Worm (Caenorhabditis elegans) whole organism, L2 larva: ENCODE measurements around the gene C34H4.5.

Experiments
- F13H6.1 ChIP-seq: sonication (generic microtip); optimal IDR thresholded peaks from 2 replicates; lab custom pipeline; 2016; ENCODE audit warnings: missing genetic modification characterization, missing compliant biosample characterization
- Y55F3AM.14 ChIP-seq: fragments of 200-800 bp; sonication (Bioruptor generic); optimal IDR thresholded peaks from 2 replicates; lab custom pipeline; 2018; ENCODE audit warnings: mild to moderate bottlenecking, missing genetic modification characterization, missing compliant biosample characterization
- ama-1 ChIP-seq: fragments of 150-350 bp; optimal IDR thresholded peaks from 2 replicates; lab custom pipeline; 2018; ENCODE audit warnings: inconsistent platforms
- blmp-1 ChIP-seq: sonication (generic microtip); optimal IDR thresholded peaks from 2 replicates; lab custom pipeline; 2017; ENCODE audit warnings: missing genetic modification characterization, mild to moderate bottlenecking, missing compliant biosample characterization, antibody characterized with exemption, moderate library complexity; ENCODE audit not compliant: insufficient read depth
- ceh-16 ChIP-seq: fragments of 150-350 bp; optimal IDR thresholded peaks from 2 replicates; lab custom pipeline; 2014; ENCODE audit warnings: missing biosample characterization, missing genetic modification characterization
- ceh-82 ChIP-seq: fragments of 150-350 bp; optimal IDR thresholded peaks from 2 replicates; lab custom pipeline; 2014; ENCODE audit warnings: missing biosample characterization, missing genetic modification characterization
- crh-2 ChIP-seq: sonication (generic microtip); optimal IDR thresholded peaks from 2 replicates; lab custom pipeline; 2017; ENCODE audit warnings: missing biosample characterization, missing genetic modification characterization
- dmd-4 ChIP-seq: sonication (generic microtip); optimal IDR thresholded peaks from 2 replicates; lab custom pipeline; 2017; ENCODE audit warnings: missing biosample characterization, missing genetic modification characterization
- fos-1 ChIP-seq: fragments of 150-350 bp; optimal IDR thresholded peaks from 2 replicates; lab custom pipeline; 2014; ENCODE audit warnings: missing biosample characterization, missing genetic modification characterization
- gmeb-1 ChIP-seq: fragments of 150-350 bp; optimal IDR thresholded peaks from 2 replicates; lab custom pipeline; 2014; ENCODE audit warnings: missing biosample characterization, missing genetic modification characterization
- lin-39 ChIP-seq: fragments of 150-350 bp; optimal IDR thresholded peaks from 2 replicates; lab custom pipeline; 2014; ENCODE audit warnings: missing biosample characterization, missing genetic modification reagents, missing genetic modification characterization
- lsy-2 ChIP-seq, 2 experiments: fragments of 150-350 bp in 1 of 2; sonication (generic microtip) in 1 of 2; optimal IDR thresholded peaks; 2 replicates each; lab custom pipeline; 2014 to 2017; ENCODE audit warnings: missing biosample characterization in 2 of 2, missing genetic modification characterization in 2 of 2
- mbf-1 ChIP-seq: sonication (generic microtip); optimal IDR thresholded peaks from 2 replicates; lab custom pipeline; 2017; ENCODE audit warnings: missing biosample characterization, missing genetic modification characterization
- mdl-1 ChIP-seq, 2 experiments: fragments of 150-350 bp in 1 of 2; sonication (generic microtip) in 1 of 2; optimal IDR thresholded peaks; 2 replicates each; lab custom pipeline; 2017; ENCODE audit warnings: missing biosample characterization in 2 of 2, missing genetic modification characterization in 2 of 2
- nhr-21 ChIP-seq: fragments of 150-350 bp; optimal IDR thresholded peaks from 2 replicates; lab custom pipeline; 2014; ENCODE audit warnings: missing biosample characterization, missing genetic modification characterization
- nhr-23 ChIP-seq: fragments of 150-350 bp; optimal IDR thresholded peaks from 2 replicates; lab custom pipeline; 2014; ENCODE audit warnings: missing biosample characterization, missing genetic modification reagents, missing genetic modification characterization
- nhr-25 ChIP-seq: fragments of 150-350 bp; sonication (generic microtip); optimal IDR thresholded peaks from 3 replicates; lab custom pipeline; 2014; ENCODE audit warnings: missing biosample characterization, missing genetic modification characterization
- nhr-77 ChIP-seq: fragments of 150-350 bp; optimal IDR thresholded peaks from 2 replicates; lab custom pipeline; 2014; ENCODE audit warnings: missing biosample characterization, missing genetic modification characterization
- sma-3 ChIP-seq: sonication (generic microtip); optimal IDR thresholded peaks from 2 replicates; lab custom pipeline; 2016; ENCODE audit warnings: missing genetic modification reagents, missing genetic modification characterization, missing compliant biosample characterization
- sma-9 ChIP-seq, 2 experiments: fragments of 150-350 bp in 1 of 2; sonication (generic microtip) in 1 of 2; optimal IDR thresholded peaks; 2 replicates each; lab custom pipeline; 2014 to 2016; ENCODE audit warnings: missing genetic modification characterization in 2 of 2, mild to moderate bottlenecking in 1 of 2, missing biosample characterization in 1 of 2, missing compliant biosample characterization in 1 of 2, missing genetic modification reagents in 1 of 2, moderate library complexity in 1 of 2
- unc-55 ChIP-seq: fragments of 150-350 bp; sonication (generic microtip); optimal IDR thresholded peaks from 3 replicates; lab custom pipeline; 2014; ENCODE audit warnings: missing biosample characterization, missing genetic modification reagents, missing genetic modification characterization
- zag-1 ChIP-seq: fragments of 150-350 bp; optimal IDR thresholded peaks from 2 replicates; lab custom pipeline; 2014; ENCODE audit warnings: missing biosample characterization, missing genetic modification characterization
- ztf-1 ChIP-seq: fragments of 200-800 bp; sonication (Bioruptor generic); conservative IDR thresholded peaks from 2 replicates; pipeline ENCODE4 v1.3.6; 2022; ENCODE audit warnings: missing genetic modification characterization, missing compliant biosample characterization
- ztf-4 ChIP-seq: fragments of 150-350 bp; optimal IDR thresholded peaks from 2 replicates; lab custom pipeline; 2014; ENCODE audit warnings: missing biosample characterization, missing genetic modification characterization

Gene C34H4.5

ce11 chrIV:1559931-1560330, 9.9 kb upstream of the C34H4.5 start, which contains the start of gene Y41D4B.17:
TSS of gene Y41D4B.17 (plus strand) at chrIV:1560104.
- TF ChIP-seq zag-1 (tag; lab: Kevin White, UChicago) = no peak
- TF ChIP-seq crh-2 = no peak
- peak; percentile 6 for TF ChIP-seq sma-9 (GFP tag; optimal IDR thresholded peaks at IDR 0.05; lab: Kevin White, UChicago)
- no peak for TF ChIP-seq sma-9 (tag; optimal IDR thresholded peaks at IDR 0.05; lab: Kevin White, UChicago)
- TF ChIP-seq fos-1 (tag; lab: Kevin White, UChicago) = peak; percentile 82
- no peak for TF ChIP-seq Y55F3AM.14 (GFP tag; lab: Kevin White, UChicago)
- TF ChIP-seq unc-55 (GFP tag; lab: Kevin White, UChicago) = no peak
- no peak for TF ChIP-seq nhr-23
- TF ChIP-seq nhr-77 = no peak

- TF ChIP-seq fos-1 (tag; lab: Kevin White, UChicago) (peak; percentile 57), gmeb-1 (tag; lab: Kevin White, UChicago) (no peak)
- TF ChIP-seq, all 48 proteins: peak for 1
Measured at ce11 chrIV:1555021-1555720, 5.1 kb upstream of the C34H4.5 start, which contains the start of gene C34H4.1. TSS of gene C34H4.1 (plus strand) at chrIV:1555579.

ce11 chrIV:1553195-1553918, 3.3 kb upstream of the C34H4.5 start, which contains the start of gene C34H4.2:
TSS of gene C34H4.2 (plus strand) at chrIV:1553752.
- peak; percentile 66 for TF ChIP-seq fos-1 (tag; lab: Kevin White, UChicago)
- TF ChIP-seq nhr-21 (tag; lab: Kevin White, UChicago) = no peak
- TF ChIP-seq mdl-1 (tag; optimal IDR thresholded peaks at IDR 0.05; lab: Kevin White, UChicago) = no peak
- TF ChIP-seq dmd-4 (tag; lab: Kevin White, UChicago) = no peak
- no peak for TF ChIP-seq nhr-77

ce11 chrIV:1550578-1550977, 547 bp upstream of the C34H4.5 start, which contains the start of gene tag-244:
TSS of gene tag-244 (plus strand) at chrIV:1550878.
- TF ChIP-seq mbf-1 (tag; lab: Kevin White, UChicago) (no peak), fos-1 (tag; lab: Kevin White, UChicago) (peak; percentile 30), unc-55 (GFP tag; lab: Kevin White, UChicago) (no peak), mdl-1 (tag; optimal IDR thresholded peaks at IDR 0.05; lab: Kevin White, UChicago) (no peak), dmd-4 (tag; lab: Kevin White, UChicago) (no peak), Y55F3AM.14 (GFP tag; lab: Kevin White, UChicago) (no peak), crh-2 (no peak)

- TF ChIP-seq nhr-25 (peak; percentile 71), lin-39 (tag; lab: Kevin White, UChicago) (no peak), mbf-1 (tag; lab: Kevin White, UChicago) (no peak), F13H6.1 (tag; lab: Kevin White, UChicago) (peak; percentile 4), ama-1 (lab: Kevin White, UChicago) (peak; percentile 75)
Measured at ce11 chrIV:1549095-1550093, 637 bp downstream of the C34H4.5 start.

- TF ChIP-seq nhr-21 (tag; lab: Kevin White, UChicago) (no peak), ceh-82 (no peak), gmeb-1 (tag; lab: Kevin White, UChicago) (no peak), ama-1 (lab: Kevin White, UChicago) (peak; percentile 89), ztf-4 (tag; lab: Kevin White, UChicago) (no peak), crh-2 (no peak), nhr-25 (peak; percentile 67), lsy-2 (tag; optimal IDR thresholded peaks at IDR 0.05; lab: Kevin White, UChicago) (no peak), ceh-16 (tag; lab: Kevin White, UChicago) (peak; percentile 50), fos-1 (tag; lab: Kevin White, UChicago) (no peak), ztf-1 (GFP tag; lab: Robert Waterston, UW) (no peak), sma-3 (no peak), blmp-1 (peak; percentile 12)
Measured at ce11 chrIV:1548457-1548861, 1.6 kb downstream of the C34H4.5 start, which contains the start of gene col-107. TSS of gene col-107 (plus strand) at chrIV:1548721.
